Fruit fly (Drosophila melanogaster) whole organism, adult: ENCODE data around the gene pira.

ENCODE experiments used
- CG11617 ChIP-seq: fragments of 200-800 bp; sonication (Bioruptor generic); optimal IDR thresholded peaks from 2 replicates; lab custom pipeline; 2017; ENCODE audit warnings: mild to moderate bottlenecking, missing biosample characterization, missing genetic modification reagents, missing genetic modification characterization
- CG1620 ChIP-seq: fragments of 200-800 bp; sonication (Bioruptor generic); optimal IDR thresholded peaks from 2 replicates; lab custom pipeline; 2016; ENCODE audit warnings: missing biosample characterization, missing genetic modification characterization
- CG7101 ChIP-seq: fragments of 200-800 bp; sonication (Bioruptor generic); optimal IDR thresholded peaks from 2 replicates; lab custom pipeline; 2018; ENCODE audit warnings: missing biosample characterization, mild to moderate bottlenecking, missing genetic modification characterization, moderate library complexity
- Mnt ChIP-seq: fragments of 200-800 bp; sonication (Bioruptor generic); optimal IDR thresholded peaks from 2 replicates; lab custom pipeline; 2016; ENCODE audit warnings: missing biosample characterization, mild to moderate bottlenecking, missing genetic modification characterization
- tj ChIP-seq: fragments of 200-800 bp; sonication (Bioruptor generic); optimal IDR thresholded peaks from 3 replicates; lab custom pipeline; 2017; ENCODE audit warnings: missing biosample characterization, mild to moderate bottlenecking, missing genetic modification characterization, moderate library complexity

dm6 chrX:12734354-12734709 lies 29.1 kb downstream of the pira start:
- no peak for TF ChIP-seq CG1620 (GFP tag; lab: Kevin White, UChicago)
- TF ChIP-seq tj = no peak
- no peak for TF ChIP-seq CG11617 (GFP tag; lab: Kevin White, UChicago)
- TF ChIP-seq Mnt (GFP tag; lab: Kevin White, UChicago) = no peak
- no peak for TF ChIP-seq CG7101 (tag; lab: Kevin White, UChicago)
